Worm (Caenorhabditis elegans): ENCODE results near the gene R10D12.7.

ce11 chrV:13931952-13932351 lies 17.9 kb upstream of the R10D12.7 start:
- no peak for TF ChIP-seq nhr-2 (tag; optimal IDR thresholded peaks at IDR 0.05)
- TF ChIP-seq nhr-76 (tag; optimal IDR thresholded peaks at IDR 0.05): no peak
- no peak for TF ChIP-seq unc-62 (GFP tag; optimal IDR thresholded peaks at IDR 0.05)
- TF ChIP-seq nhr-237 (tag; optimal IDR thresholded peaks at IDR 0.05): no peak
- TF ChIP-seq mep-1 (tag; optimal IDR thresholded peaks at IDR 0.05): no peak
- TF ChIP-seq lsy-2 (tag; optimal IDR thresholded peaks at IDR 0.05): no peak
- no peak for TF ChIP-seq sptf-1 (tag; optimal IDR thresholded peaks at IDR 0.05)
